Fruit fly (Drosophila melanogaster): ENCODE measurements around the gene CG46430.

DNA sequence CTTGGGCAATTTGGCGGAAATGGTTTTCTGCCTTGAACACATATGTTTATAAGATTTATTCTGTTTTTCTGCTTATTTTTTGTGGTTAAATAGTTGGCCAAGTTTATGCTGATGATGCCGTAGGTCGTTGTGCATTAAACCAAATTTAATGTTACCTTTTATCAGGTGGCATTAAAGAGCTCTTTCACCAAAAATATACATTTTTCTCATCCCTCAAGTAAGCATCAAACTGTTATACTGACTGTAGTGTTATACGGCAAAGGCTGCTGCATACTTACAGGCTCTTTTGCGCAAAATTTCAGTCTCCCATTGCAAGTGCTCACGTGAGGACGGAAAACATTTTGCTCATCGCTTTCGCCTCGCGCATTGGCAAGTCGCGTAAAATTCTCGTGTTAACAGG, 2.8 kb downstream of the CG46430 start, which contains the start of gene Rbfox1:
- no peak for TF ChIP-seq Pif1B (GFP tag; optimal IDR thresholded peaks at IDR 0.05)
- no peak for TF ChIP-seq CG13204 (GFP tag; optimal IDR thresholded peaks at IDR 0.05)
- no peak for TF ChIP-seq CG12605 (GFP tag; IDR thresholded peaks at IDR 0.05)
- TF ChIP-seq CG34367 (tag; optimal IDR thresholded peaks at IDR 0.05) = no peak
- TF ChIP-seq CG8159 (tag; optimal IDR thresholded peaks at IDR 0.05) = no peak

Measured in whole organism, pupa.